Worm (Caenorhabditis elegans) whole organism, mixed stage, embryonic: ENCODE data around the gene T22F3.7.

Source experiments
- ces-1 ChIP-seq: fragments of 150-350 bp; optimal IDR thresholded peaks from 2 replicates; lab custom pipeline; 2014; ENCODE audit warnings: missing biosample characterization, missing genetic modification reagents, missing genetic modification characterization
- elt-3 ChIP-seq: fragments of 150-350 bp; optimal IDR thresholded peaks from 2 replicates; lab custom pipeline; 2014; ENCODE audit warnings: missing biosample characterization, missing genetic modification characterization
- lin-32 ChIP-seq: fragments of 200-800 bp; sonication (Bioruptor generic); optimal IDR thresholded peaks from 2 replicates; lab custom pipeline; 2018; ENCODE audit warnings: mild to moderate bottlenecking, missing genetic modification characterization, missing compliant biosample characterization
- nhr-12 ChIP-seq: fragments of 150-350 bp; optimal IDR thresholded peaks from 2 replicates; lab custom pipeline; 2014; ENCODE audit warnings: missing biosample characterization, missing genetic modification characterization
- nhr-237 ChIP-seq: fragments of 150-350 bp; optimal IDR thresholded peaks from 2 replicates; lab custom pipeline; 2014; ENCODE audit warnings: missing biosample characterization, missing genetic modification characterization
- nhr-76 ChIP-seq: sonication (generic microtip); optimal IDR thresholded peaks from 2 replicates; lab custom pipeline; 2017; ENCODE audit warnings: missing biosample characterization, missing genetic modification characterization
- snpc-4 ChIP-seq: fragments of 150-350 bp; optimal IDR thresholded peaks from 2 replicates; lab custom pipeline; 2014; ENCODE audit warnings: missing biosample characterization, missing genetic modification characterization
- sptf-1 ChIP-seq: sonication (generic microtip); optimal IDR thresholded peaks from 2 replicates; lab custom pipeline; 2017; ENCODE audit warnings: mild to moderate bottlenecking, missing genetic modification characterization, moderate library complexity, missing compliant biosample characterization
- tbx-8 ChIP-seq: fragments of 200-800 bp; sonication (Bioruptor generic); optimal IDR thresholded peaks from 2 replicates; lab custom pipeline; 2018; ENCODE audit warnings: mild to moderate bottlenecking, missing genetic modification characterization, moderate library complexity, missing compliant biosample characterization
- unc-39 ChIP-seq: fragments of 150-350 bp; optimal IDR thresholded peaks from 2 replicates; lab custom pipeline; 2014; ENCODE audit warnings: missing biosample characterization, missing genetic modification characterization
- unc-62 ChIP-seq: fragments of 150-350 bp; optimal IDR thresholded peaks from 2 replicates; lab custom pipeline; 2014; ENCODE audit warnings: missing biosample characterization, missing genetic modification reagents, missing genetic modification characterization
- ztf-11 ChIP-seq: fragments of 150-350 bp; optimal IDR thresholded peaks from 2 replicates; lab custom pipeline; 2014; ENCODE audit warnings: missing biosample characterization, missing genetic modification characterization

DNA sequence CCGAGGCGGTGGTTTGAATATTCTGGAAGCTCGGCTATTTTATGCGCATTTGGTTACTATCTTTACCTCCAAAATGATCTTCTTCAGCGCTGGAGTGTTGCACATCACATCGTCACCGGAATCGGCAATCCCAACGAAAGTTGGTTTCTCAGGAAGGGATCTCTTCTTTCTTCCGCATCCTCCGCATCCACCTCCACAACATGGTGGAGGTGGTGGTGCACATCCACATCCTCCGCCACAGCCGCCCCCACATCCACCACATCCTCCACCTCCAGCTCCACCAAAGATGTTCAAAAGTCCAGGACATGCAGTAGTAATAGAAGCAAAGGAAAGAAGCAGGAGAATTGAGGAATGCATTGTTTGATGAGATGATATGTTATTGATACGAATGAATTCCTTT, 43.0 kb downstream of the T22F3.7 start, which contains the start of gene grl-31:
- TF ChIP-seq nhr-76 (tag; lab: Kevin White, UChicago): no peak
- TF ChIP-seq unc-62: no peak
- TF ChIP-seq elt-3 (tag; lab: Kevin White, UChicago): no peak
- TF ChIP-seq unc-39: no peak
- no peak for TF ChIP-seq lin-32
- no peak for TF ChIP-seq ces-1 (GFP tag; lab: Kevin White, UChicago)
- no peak for TF ChIP-seq nhr-12
- no peak for TF ChIP-seq snpc-4 (tag; lab: Kevin White, UChicago)
- no peak for TF ChIP-seq tbx-8 (GFP tag; lab: Kevin White, UChicago)
- no peak for TF ChIP-seq nhr-237 (tag; lab: Kevin White, UChicago)
- no peak for TF ChIP-seq sptf-1 (tag; lab: Kevin White, UChicago)
- no peak for TF ChIP-seq ztf-11 (tag; lab: Kevin White, UChicago)
